Fruit fly (Drosophila melanogaster) whole organism, prepupa: ENCODE results near the gene Rac1.

ENCODE experiments used
- Blimp-1 ChIP-seq: fragments of 200-800 bp; sonication (Bioruptor generic); optimal IDR thresholded peaks from 3 replicates; lab custom pipeline; 2017; ENCODE audit warnings: missing biosample characterization, missing genetic modification characterization, mild to moderate bottlenecking, moderate library complexity, missing genetic modification reagents
- CG10669 ChIP-seq: fragments of 200-800 bp; sonication (Bioruptor generic); optimal IDR thresholded peaks from 3 replicates; lab custom pipeline; 2018; ENCODE audit warnings: missing biosample characterization, mild to moderate bottlenecking, missing genetic modification characterization, moderate library complexity
- CG11294 ChIP-seq: fragments of 200-800 bp; sonication (Bioruptor generic); IDR thresholded peaks from 2 replicates; pipeline ENCODE4 v1.3.6; 2022; ENCODE audit warnings: missing biosample characterization, missing genetic modification characterization
- CG11762 ChIP-seq: fragments of 200-800 bp; sonication (Bioruptor generic); optimal IDR thresholded peaks from 3 replicates; lab custom pipeline; 2016; ENCODE audit warnings: missing biosample characterization, missing genetic modification characterization; ENCODE audit not compliant: insufficient read depth
- CG11902 ChIP-seq: fragments of 200-800 bp; sonication (Bioruptor generic); optimal IDR thresholded peaks from 3 replicates; lab custom pipeline; 2016; ENCODE audit warnings: missing biosample characterization, missing genetic modification characterization
- CG15336 ChIP-seq: fragments of 200-800 bp; sonication (Bioruptor generic); IDR thresholded peaks from 2 replicates; pipeline ENCODE4 v1.3.6; 2022; ENCODE audit warnings: missing biosample characterization, missing genetic modification characterization
- CG1621 ChIP-seq: fragments of 200-800 bp; sonication (Bioruptor generic); optimal IDR thresholded peaks from 3 replicates; lab custom pipeline; 2018; ENCODE audit warnings: missing biosample characterization, mild to moderate bottlenecking, missing genetic modification characterization
- CG3032 ChIP-seq: fragments of 200-800 bp; optimal IDR thresholded peaks from 2 replicates; lab custom pipeline; 2019; ENCODE audit warnings: missing biosample characterization, mild to moderate bottlenecking, missing genetic modification characterization, moderate library complexity
- CG31627 ChIP-seq: fragments of 200-800 bp; sonication (Bioruptor generic); optimal IDR thresholded peaks from 3 replicates; lab custom pipeline; 2016; ENCODE audit warnings: missing biosample characterization, missing genetic modification characterization
- CG34406 ChIP-seq: fragments of 200-800 bp; sonication (Bioruptor generic); optimal IDR thresholded peaks from 3 replicates; lab custom pipeline; 2016; ENCODE audit warnings: missing biosample characterization, missing genetic modification characterization
- CG3919 ChIP-seq: fragments of 200-800 bp; sonication (Bioruptor generic); optimal IDR thresholded peaks from 3 replicates; lab custom pipeline; 2016; ENCODE audit warnings: missing biosample characterization, missing genetic modification characterization
- CG4318 ChIP-seq: fragments of 200-800 bp; sonication (Bioruptor generic); optimal IDR thresholded peaks from 3 replicates; lab custom pipeline; 2017; ENCODE audit warnings: missing biosample characterization, mild to moderate bottlenecking, missing genetic modification characterization
- CG6163 ChIP-seq: fragments of 200-800 bp; sonication (Bioruptor generic); IDR thresholded peaks from 3 replicates; pipeline ENCODE4 v1.3.6; 2022; ENCODE audit warnings: missing biosample characterization, missing genetic modification characterization
- CG6276 ChIP-seq: fragments of 200-800 bp; sonication (Bioruptor generic); optimal IDR thresholded peaks from 2 replicates; lab custom pipeline; 2017; ENCODE audit warnings: missing biosample characterization, mild to moderate bottlenecking, missing genetic modification characterization
- CG6792 ChIP-seq: fragments of 200-800 bp; sonication (Bioruptor generic); optimal IDR thresholded peaks from 3 replicates; lab custom pipeline; 2016; ENCODE audit warnings: missing biosample characterization, missing genetic modification characterization
- CG6854 ChIP-seq: fragments of 200-800 bp; sonication (Bioruptor generic); optimal IDR thresholded peaks from 2 replicates; lab custom pipeline; 2017; ENCODE audit warnings: missing biosample characterization, mild to moderate bottlenecking, missing genetic modification characterization
- CG7368 ChIP-seq: fragments of 200-800 bp; sonication (Bioruptor generic); optimal IDR thresholded peaks from 3 replicates; lab custom pipeline; 2016; ENCODE audit warnings: missing biosample characterization, missing genetic modification characterization
- CG8119 ChIP-seq: fragments of 200-800 bp; sonication (Bioruptor generic); IDR thresholded peaks from 3 replicates; pipeline ENCODE4 v1.3.6; 2022; ENCODE audit warnings: missing biosample characterization, missing genetic modification characterization
- CG8319 ChIP-seq: fragments of 200-800 bp; sonication (Bioruptor generic); optimal IDR thresholded peaks from 3 replicates; lab custom pipeline; 2016; ENCODE audit warnings: missing biosample characterization, missing genetic modification characterization
- CG8632 ChIP-seq: fragments of 200-800 bp; sonication (Bioruptor generic); optimal IDR thresholded peaks from 3 replicates; lab custom pipeline; 2016; ENCODE audit warnings: missing biosample characterization, missing genetic modification characterization
- Eip75B ChIP-seq: fragments of 200-800 bp; sonication (Bioruptor generic); optimal IDR thresholded peaks from 3 replicates; lab custom pipeline; 2016; ENCODE audit warnings: missing biosample characterization, missing genetic modification characterization
- Eip93F ChIP-seq: fragments of 200-800 bp; sonication (Bioruptor generic); optimal IDR thresholded peaks from 2 replicates; lab custom pipeline; 2016; ENCODE audit warnings: missing biosample characterization, mild to moderate bottlenecking, missing genetic modification characterization
- Ets21C ChIP-seq: fragments of 200-800 bp; sonication (Bioruptor generic); optimal IDR thresholded peaks from 3 replicates; lab custom pipeline; 2016; ENCODE audit warnings: missing biosample characterization, missing genetic modification characterization
- Hr38 ChIP-seq: sonication (Bioruptor generic); optimal IDR thresholded peaks from 2 replicates; lab custom pipeline; 2016; ENCODE audit warnings: missing biosample characterization, missing genetic modification characterization
- Hr39 ChIP-seq: fragments of 200-800 bp; sonication (Bioruptor generic); optimal IDR thresholded peaks from 2 replicates; lab custom pipeline; 2016; ENCODE audit warnings: missing biosample characterization, missing genetic modification characterization
- Hr4 ChIP-seq: fragments of 200-800 bp; sonication (Bioruptor generic); optimal IDR thresholded peaks from 3 replicates; lab custom pipeline; 2016; ENCODE audit warnings: missing biosample characterization, missing genetic modification characterization
- Lpt ChIP-seq: fragments of 200-800 bp; sonication (Bioruptor generic); optimal IDR thresholded peaks from 3 replicates; lab custom pipeline; 2016; ENCODE audit warnings: missing biosample characterization, missing genetic modification characterization
- Smox ChIP-seq: fragments of 200-800 bp; sonication (Bioruptor generic); optimal IDR thresholded peaks from 3 replicates; lab custom pipeline; 2016; ENCODE audit warnings: missing biosample characterization, missing genetic modification characterization
- Sox14 ChIP-seq: fragments of 200-800 bp; sonication (Bioruptor generic); optimal IDR thresholded peaks from 3 replicates; lab custom pipeline; 2016; ENCODE audit warnings: missing biosample characterization, missing genetic modification characterization
- Sox15 ChIP-seq: fragments of 200-800 bp; sonication (Bioruptor generic); optimal IDR thresholded peaks from 3 replicates; lab custom pipeline; 2016; ENCODE audit warnings: missing biosample characterization, missing genetic modification characterization
- achi ChIP-seq: fragments of 200-800 bp; sonication (Bioruptor generic); optimal IDR thresholded peaks from 3 replicates; lab custom pipeline; 2016; ENCODE audit warnings: missing biosample characterization, missing genetic modification characterization
- acj6 ChIP-seq: fragments of 200-800 bp; sonication (Bioruptor generic); optimal IDR thresholded peaks from 3 replicates; lab custom pipeline; 2016; ENCODE audit warnings: missing biosample characterization, missing genetic modification characterization
- cyc ChIP-seq: fragments of 200-800 bp; sonication (Bioruptor generic); optimal IDR thresholded peaks from 3 replicates; lab custom pipeline; 2016; ENCODE audit warnings: missing biosample characterization, missing genetic modification characterization
- dsx ChIP-seq: fragments of 200-800 bp; optimal IDR thresholded peaks from 3 replicates; lab custom pipeline; 2019; ENCODE audit warnings: missing biosample characterization, mild to moderate bottlenecking, missing genetic modification characterization, moderate library complexity; ENCODE audit not compliant: poor library complexity, severe bottlenecking
- eg ChIP-seq: fragments of 200-800 bp; sonication (Bioruptor generic); IDR thresholded peaks from 3 replicates; pipeline ENCODE4 v1.3.6; 2022; ENCODE audit warnings: missing biosample characterization, missing genetic modification characterization
- esn ChIP-seq: fragments of 200-800 bp; sonication (Bioruptor generic); optimal IDR thresholded peaks from 2 replicates; lab custom pipeline; 2016; ENCODE audit warnings: missing biosample characterization, mild to moderate bottlenecking, missing genetic modification characterization, moderate library complexity
- fd59A ChIP-seq: fragments of 200-800 bp; sonication (Bioruptor generic); optimal IDR thresholded peaks from 2 replicates; lab custom pipeline; 2017; ENCODE audit warnings: missing biosample characterization, mild to moderate bottlenecking, missing genetic modification characterization, missing genetic modification reagents
- fd85E ChIP-seq: fragments of 200-800 bp; sonication (Bioruptor generic); optimal IDR thresholded peaks from 3 replicates; lab custom pipeline; 2016; ENCODE audit warnings: missing biosample characterization, missing genetic modification characterization
- fkh ChIP-seq: fragments of 200-800 bp; sonication (Bioruptor generic); optimal IDR thresholded peaks from 3 replicates; lab custom pipeline; 2017; ENCODE audit warnings: missing biosample characterization, mild to moderate bottlenecking, missing genetic modification characterization, moderate library complexity
- lz ChIP-seq: fragments of 200-800 bp; sonication (Bioruptor generic); optimal IDR thresholded peaks from 3 replicates; lab custom pipeline; 2016; ENCODE audit warnings: missing biosample characterization, missing genetic modification characterization
- net ChIP-seq: fragments of 200-800 bp; sonication (Bioruptor generic); optimal IDR thresholded peaks from 3 replicates; lab custom pipeline; 2016; ENCODE audit warnings: missing biosample characterization, missing genetic modification characterization
- pdm3 ChIP-seq: fragments of 200-800 bp; sonication (Bioruptor generic); optimal IDR thresholded peaks from 3 replicates; lab custom pipeline; 2016; ENCODE audit warnings: missing biosample characterization, missing genetic modification characterization
- salr ChIP-seq, 2 experiments: fragments of 200-800 bp; sonication (Bioruptor generic); optimal IDR thresholded peaks; 3 replicates each; lab custom pipeline; 2016 to 2018; ENCODE audit warnings: missing biosample characterization in 2 of 2, missing genetic modification characterization in 2 of 2, mild to moderate bottlenecking in 1 of 2
- ss ChIP-seq, 2 experiments: fragments of 200-800 bp; sonication (Bioruptor generic); optimal IDR thresholded peaks; 2 replicates in 1 of 2; 3 replicates in 1 of 2; lab custom pipeline; 2017 to 2018; ENCODE audit warnings: mild to moderate bottlenecking in 2 of 2, missing biosample characterization in 2 of 2, missing genetic modification characterization in 2 of 2, moderate library complexity in 1 of 2
- svp ChIP-seq: fragments of 200-800 bp; sonication (Bioruptor generic); peaks from one replicate; lab custom pipeline; 2016; ENCODE audit warnings: missing biosample characterization, missing genetic modification characterization
- topi ChIP-seq: fragments of 200-800 bp; sonication (Bioruptor generic); optimal IDR thresholded peaks from 3 replicates; lab custom pipeline; 2016; ENCODE audit warnings: missing biosample characterization, missing genetic modification characterization
- vri ChIP-seq: fragments of 200-800 bp; sonication (Bioruptor generic); optimal IDR thresholded peaks from 3 replicates; lab custom pipeline; 2016; ENCODE audit warnings: missing biosample characterization, mild to moderate bottlenecking, missing genetic modification characterization

Rac1 gene

DNA sequence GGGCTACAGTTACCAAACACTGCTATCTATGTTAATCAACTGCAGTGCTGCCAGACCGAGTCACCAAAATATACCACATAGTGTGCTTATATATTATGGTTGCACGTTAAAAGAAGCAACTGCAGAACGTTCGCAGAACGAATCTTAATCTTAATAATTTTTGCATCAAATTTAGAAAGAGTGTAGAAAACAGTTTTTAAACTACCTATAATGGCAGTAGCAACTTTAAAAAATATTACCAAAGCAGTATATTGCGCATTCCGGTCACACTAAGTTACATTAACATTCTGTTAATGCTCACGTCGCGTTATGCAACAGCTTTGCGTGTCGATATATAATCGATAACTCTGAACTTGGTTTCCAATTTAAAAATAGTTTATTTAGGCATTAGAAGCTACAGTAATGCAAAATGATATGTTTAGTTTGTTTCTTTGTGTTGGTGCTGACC is 39.7 kb upstream of the Rac1 start, which contains the start of gene indra (continued):
- TF ChIP-seq CG10669 (GFP tag; lab: Kevin White, UChicago) (no peak), Hr4 (GFP tag; lab: Kevin White, UChicago) (no peak), lz (GFP tag; lab: Kevin White, UChicago) (peak; percentile 64), CG6276 (GFP tag; lab: Kevin White, UChicago) (no peak), dsx (no peak), Sox15 (GFP tag; lab: Kevin White, UChicago) (peak; percentile 38), Blimp-1 (GFP tag; lab: Kevin White, UChicago) (no peak)

DNA sequence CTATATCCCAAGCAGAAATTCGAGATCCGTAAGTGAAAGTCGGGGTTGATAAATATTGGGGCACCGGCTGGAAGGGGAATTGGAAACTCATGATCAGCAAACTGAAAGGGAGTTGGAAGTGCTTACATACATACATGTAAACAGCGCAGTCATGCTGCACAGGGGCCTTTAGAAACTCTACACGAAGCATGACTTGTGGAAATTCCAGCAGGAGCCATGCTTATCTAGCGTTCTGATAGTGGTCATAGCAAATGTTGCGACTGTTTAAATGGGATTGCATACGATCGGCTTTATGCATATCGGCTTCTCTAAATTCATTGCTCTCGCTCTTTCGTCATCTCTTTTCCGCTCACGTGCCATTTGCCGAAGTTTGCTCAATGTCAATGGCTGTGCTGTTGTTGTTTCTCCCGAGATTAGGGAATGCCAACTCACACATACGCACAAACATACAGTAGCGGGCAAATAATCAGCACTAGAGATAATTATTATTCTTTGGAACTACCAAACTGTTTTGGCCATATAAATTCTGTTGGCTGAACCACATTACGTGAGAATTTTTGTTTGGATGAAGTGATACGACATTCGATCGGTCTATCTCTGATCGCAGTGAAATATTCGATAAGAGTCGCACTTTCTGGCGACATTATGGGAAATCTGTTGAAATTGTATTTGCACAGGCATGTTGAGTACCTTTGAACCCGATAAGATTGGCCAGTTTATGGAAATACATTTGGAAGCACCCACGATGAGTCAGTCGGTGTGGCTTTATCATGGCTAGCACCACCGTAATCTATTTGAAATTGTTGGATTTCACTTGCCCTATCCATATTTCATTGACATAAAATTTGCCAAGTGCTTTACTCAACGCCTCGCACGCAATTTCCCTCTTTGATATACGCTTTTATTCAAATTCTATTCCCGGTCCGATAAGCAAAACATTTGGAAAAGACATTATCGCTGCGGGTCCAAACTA is 33.8 kb upstream of the Rac1 start:
- no peak for TF ChIP-seq CG8319 (GFP tag; lab: Kevin White, UChicago)
- no peak for TF ChIP-seq CG11902 (GFP tag; lab: Kevin White, UChicago)
- peak; percentile 38 for TF ChIP-seq CG31627
- TF ChIP-seq Hr39: peak; percentile 14
- no peak for TF ChIP-seq CG10669 (GFP tag; lab: Kevin White, UChicago)
- TF ChIP-seq CG8632 (GFP tag; lab: Kevin White, UChicago): no peak
- TF ChIP-seq fd59A (GFP tag; lab: Kevin White, UChicago): no peak
- peak; percentile 91 for TF ChIP-seq vri (GFP tag; lab: Kevin White, UChicago)
- no peak for TF ChIP-seq net (GFP tag; lab: Kevin White, UChicago)
- no peak for TF ChIP-seq CG3032 (tag; lab: Kevin White, UChicago)
- no peak for TF ChIP-seq CG4318 (GFP tag; lab: Kevin White, UChicago)
- no peak for TF ChIP-seq Hr38 (GFP tag; lab: Kevin White, UChicago)
- no peak for TF ChIP-seq CG11294
- TF ChIP-seq cyc (GFP tag; lab: Kevin White, UChicago): peak; percentile 7
- no peak for TF ChIP-seq fd85E (GFP tag; lab: Kevin White, UChicago)
- no peak for TF ChIP-seq pdm3
- TF ChIP-seq ss (GFP tag; optimal IDR thresholded peaks at IDR 0.05; lab: Kevin White, UChicago): no peak
- no peak for TF ChIP-seq dsx
- TF ChIP-seq CG1621: no peak
- TF ChIP-seq CG8119 (GFP tag; lab: Robert Waterston, UW): no peak; the same call in 2 of the 3 replicates
- peak; percentile 23 for TF ChIP-seq topi
- TF ChIP-seq Ets21C: no peak
- peak; percentile 27; the same call in 1 of the 2 replicates for TF ChIP-seq CG15336 (GFP tag; lab: Robert Waterston, UW)
- peak; percentile 29 for TF ChIP-seq esn
- no peak for TF ChIP-seq lz (GFP tag; lab: Kevin White, UChicago)
- TF ChIP-seq Lpt (GFP tag; lab: Kevin White, UChicago): no peak
- peak; percentile 53; the same call in 2 of the 3 replicates for TF ChIP-seq eg (GFP tag; lab: Robert Waterston, UW)
- TF ChIP-seq salr (GFP tag; optimal IDR thresholded peaks at IDR 0.05; lab: Kevin White, UChicago): no peak
- no peak for TF ChIP-seq Hr4 (GFP tag; lab: Kevin White, UChicago)
- peak; percentile 44; the same call in 2 of the 3 replicates for TF ChIP-seq CG6163
- no peak for TF ChIP-seq Smox (GFP tag; lab: Kevin White, UChicago)
- no peak for TF ChIP-seq CG3919 (GFP tag; lab: Kevin White, UChicago)
- peak; percentile 36 for TF ChIP-seq fkh
- TF ChIP-seq acj6 (GFP tag; lab: Kevin White, UChicago): no peak
- TF ChIP-seq CG11762 (GFP tag; lab: Kevin White, UChicago): no peak
- TF ChIP-seq Blimp-1 (GFP tag; lab: Kevin White, UChicago): no peak
- no peak for TF ChIP-seq achi (GFP tag; lab: Kevin White, UChicago)
- no peak for TF ChIP-seq CG6792 (GFP tag; lab: Kevin White, UChicago)
- no peak for TF ChIP-seq CG34406 (GFP tag; lab: Kevin White, UChicago)
- no peak for TF ChIP-seq CG7368 (GFP tag; lab: Kevin White, UChicago)
- peak; percentile 92 for TF ChIP-seq svp
- no peak for TF ChIP-seq CG6854 (GFP tag; lab: Kevin White, UChicago)
- no peak for TF ChIP-seq Eip75B (GFP tag; lab: Kevin White, UChicago)
- TF ChIP-seq Eip93F: peak; percentile 70
- TF ChIP-seq Sox14 (GFP tag; lab: Kevin White, UChicago): no peak
